Worm (Caenorhabditis elegans) whole organism, young adult: Measurements from ENCODE around the gene Y49E10.16.

ENCODE experiments used
- B0261.1 ChIP-seq: sonication (generic microtip); optimal IDR thresholded peaks from 2 replicates; lab custom pipeline; 2016; ENCODE audit warnings: mild to moderate bottlenecking, missing genetic modification characterization, moderate library complexity, missing compliant biosample characterization
- C06A6.2 ChIP-seq: fragments of 200-800 bp; sonication (Bioruptor generic); conservative IDR thresholded peaks from 2 replicates; pipeline ENCODE4 v1.3.6; 2022; ENCODE audit warnings: missing genetic modification characterization, missing compliant biosample characterization
- F37B4.10 ChIP-seq: fragments of 200-800 bp; sonication (Bioruptor generic); IDR thresholded peaks from 2 replicates; pipeline ENCODE4 v1.3.6; 2022; ENCODE audit warnings: missing genetic modification characterization, missing compliant biosample characterization
- K11D2.4 ChIP-seq: fragments of 200-800 bp; sonication (Bioruptor generic); IDR thresholded peaks from 2 replicates; pipeline ENCODE4 v1.3.6; 2022; ENCODE audit warnings: missing genetic modification reagents, missing genetic modification characterization, missing compliant biosample characterization
- T07F8.4 ChIP-seq: sonication (generic microtip); optimal IDR thresholded peaks from 2 replicates; lab custom pipeline; 2016; ENCODE audit warnings: mild to moderate bottlenecking, missing genetic modification characterization, moderate library complexity, missing compliant biosample characterization
- Y79H2A.3 ChIP-seq: fragments of 200-800 bp; sonication (Bioruptor generic); conservative IDR thresholded peaks from 2 replicates; pipeline ENCODE4 v1.3.6; 2022; ENCODE audit warnings: missing genetic modification reagents, missing genetic modification characterization, missing compliant biosample characterization
- ZK185.1 ChIP-seq: sonication (generic microtip); optimal IDR thresholded peaks from 2 replicates; lab custom pipeline; 2016; ENCODE audit warnings: mild to moderate bottlenecking, missing genetic modification characterization, missing compliant biosample characterization; ENCODE audit not compliant: poor library complexity, severe bottlenecking
- akir-1 ChIP-seq: fragments of 200-800 bp; sonication (Bioruptor generic); optimal IDR thresholded peaks from 2 replicates; lab custom pipeline; 2018; ENCODE audit warnings: mild to moderate bottlenecking, missing genetic modification characterization, moderate library complexity, missing compliant biosample characterization
- ama-1 ChIP-seq, 3 experiments: fragments of 150-350 bp in 1 of 3; sonication (generic microtip) in 2 of 3; optimal IDR thresholded peaks; 2 replicates each; lab custom pipeline; 2014 to 2018; ENCODE audit warnings: missing biosample characterization in 2 of 3, missing genetic modification characterization in 2 of 3, missing genetic modification reagents in 2 of 3
- aptf-3 ChIP-seq: fragments of 200-800 bp; sonication (Bioruptor generic); IDR thresholded peaks from 2 replicates; pipeline ENCODE4 v1.3.6; 2022; ENCODE audit warnings: missing genetic modification characterization, missing compliant biosample characterization
- athp-1 ChIP-seq: sonication (generic microtip); optimal IDR thresholded peaks from 2 replicates; lab custom pipeline; 2017; ENCODE audit warnings: mild to moderate bottlenecking, missing genetic modification characterization, missing compliant biosample characterization
- attf-3 ChIP-seq: fragments of 200-800 bp; sonication (Bioruptor generic); conservative IDR thresholded peaks from 2 replicates; pipeline ENCODE4 v1.3.6; 2022; ENCODE audit warnings: missing genetic modification reagents, missing genetic modification characterization, missing compliant biosample characterization
- attf-5 ChIP-seq: fragments of 200-800 bp; sonication (Bioruptor generic); optimal IDR thresholded peaks from 2 replicates; lab custom pipeline; 2018; ENCODE audit warnings: mild to moderate bottlenecking, missing genetic modification characterization, missing compliant biosample characterization
- attf-6 ChIP-seq: fragments of 200-800 bp; sonication (Bioruptor generic); IDR thresholded peaks from 2 replicates; pipeline ENCODE4 v1.3.6; 2022; ENCODE audit warnings: missing genetic modification reagents, missing genetic modification characterization, missing compliant biosample characterization
- bed-1 ChIP-seq: fragments of 200-800 bp; sonication (Bioruptor generic); IDR thresholded peaks from 2 replicates; pipeline ENCODE4 v1.3.6; 2022; ENCODE audit warnings: missing genetic modification reagents, missing genetic modification characterization, missing compliant biosample characterization
- bed-2 ChIP-seq: fragments of 200-800 bp; sonication (Bioruptor generic); IDR thresholded peaks from 2 replicates; pipeline ENCODE4 v1.3.6; 2022; ENCODE audit warnings: missing genetic modification reagents, missing genetic modification characterization, missing compliant biosample characterization
- ccch-3 ChIP-seq: fragments of 200-800 bp; sonication (Bioruptor generic); optimal IDR thresholded peaks from 2 replicates; lab custom pipeline; 2018; ENCODE audit warnings: mild to moderate bottlenecking, missing genetic modification characterization, missing compliant biosample characterization
- ceh-100 ChIP-seq: fragments of 200-800 bp; sonication (Bioruptor generic); IDR thresholded peaks from 2 replicates; pipeline ENCODE4 v1.3.6; 2022; ENCODE audit warnings: missing genetic modification reagents, missing genetic modification characterization, missing compliant biosample characterization
- ceh-58 ChIP-seq: fragments of 200-800 bp; sonication (Bioruptor generic); IDR thresholded peaks from 2 replicates; pipeline ENCODE4 v1.3.6; 2022; ENCODE audit warnings: missing genetic modification characterization, missing compliant biosample characterization
- ceh-79 ChIP-seq: sonication (generic microtip); optimal IDR thresholded peaks from 2 replicates; lab custom pipeline; 2017; ENCODE audit warnings: mild to moderate bottlenecking, missing genetic modification characterization, missing compliant biosample characterization
- ceh-91 ChIP-seq: fragments of 200-800 bp; sonication (Bioruptor generic); IDR thresholded peaks from 2 replicates; pipeline ENCODE4 v1.3.6; 2022; ENCODE audit warnings: missing genetic modification reagents, missing genetic modification characterization, missing compliant biosample characterization
- dox-1 ChIP-seq: fragments of 200-800 bp; sonication (Bioruptor generic); IDR thresholded peaks from 2 replicates; pipeline ENCODE4 v1.3.6; 2022; ENCODE audit warnings: missing genetic modification reagents, missing genetic modification characterization, missing compliant biosample characterization
- efl-1 ChIP-seq: fragments of 150-350 bp; optimal IDR thresholded peaks from 2 replicates; lab custom pipeline; 2014; ENCODE audit warnings: missing biosample characterization, missing genetic modification reagents, missing genetic modification characterization
- egl-44 ChIP-seq: fragments of 200-800 bp; sonication (Bioruptor generic); IDR thresholded peaks from 2 replicates; pipeline ENCODE4 v1.3.6; 2022; ENCODE audit warnings: missing genetic modification reagents, missing genetic modification characterization, missing compliant biosample characterization
- egrh-3 ChIP-seq: fragments of 200-800 bp; sonication (Bioruptor generic); IDR thresholded peaks from 2 replicates; pipeline ENCODE4 v1.3.6; 2022; ENCODE audit warnings: missing genetic modification reagents, missing genetic modification characterization, missing compliant biosample characterization
- ets-4 ChIP-seq: fragments of 200-800 bp; sonication (Bioruptor generic); optimal IDR thresholded peaks from 2 replicates; lab custom pipeline; 2018; ENCODE audit warnings: mild to moderate bottlenecking, missing genetic modification characterization, missing compliant biosample characterization
- him-1 ChIP-seq: sonication (generic microtip); optimal IDR thresholded peaks from 2 replicates; lab custom pipeline; 2016; ENCODE audit warnings: missing genotype, missing genetic modification reagents, missing genetic modification characterization, missing compliant biosample characterization
- hlh-12 ChIP-seq: sonication (generic microtip); optimal IDR thresholded peaks from 2 replicates; lab custom pipeline; 2016; ENCODE audit warnings: missing genetic modification characterization, missing compliant biosample characterization
- let-607 ChIP-seq, 2 experiments: fragments of 200-800 bp in 1 of 2; sonication (Bioruptor generic) in 1 of 2; sonication (generic microtip) in 1 of 2; optimal IDR thresholded peaks; 2 replicates each; lab custom pipeline; 2016 to 2018; ENCODE audit warnings: mild to moderate bottlenecking in 2 of 2, missing compliant biosample characterization in 2 of 2, missing genetic modification characterization in 2 of 2, moderate library complexity in 2 of 2, missing genotype in 1 of 2
- lin-40 ChIP-seq: sonication (generic microtip); optimal IDR thresholded peaks from 2 replicates; lab custom pipeline; 2016; ENCODE audit warnings: missing genetic modification characterization, mild to moderate bottlenecking, missing compliant biosample characterization, missing genotype, missing genetic modification reagents
- lsy-27 ChIP-seq: sonication (generic microtip); optimal IDR thresholded peaks from 2 replicates; lab custom pipeline; 2017; ENCODE audit warnings: missing genetic modification characterization, mild to moderate bottlenecking, missing compliant biosample characterization, antibody characterized with exemption, missing genotype, borderline replicate concordance; ENCODE audit not compliant: insufficient read depth
- madf-10 ChIP-seq: sonication (generic microtip); optimal IDR thresholded peaks from 2 replicates; lab custom pipeline; 2016; ENCODE audit warnings: mild to moderate bottlenecking, missing genetic modification characterization, missing compliant biosample characterization
- nhr-120 ChIP-seq: fragments of 200-800 bp; sonication (Bioruptor generic); IDR thresholded peaks from 2 replicates; pipeline ENCODE4 v1.3.6; 2022; ENCODE audit warnings: missing genetic modification characterization, missing compliant biosample characterization
- nhr-179 ChIP-seq: sonication (generic microtip); optimal IDR thresholded peaks from 2 replicates; lab custom pipeline; 2016; ENCODE audit warnings: mild to moderate bottlenecking, missing genetic modification characterization, missing compliant biosample characterization
- nhr-27 ChIP-seq: fragments of 200-800 bp; sonication (Bioruptor generic); optimal IDR thresholded peaks from 2 replicates; lab custom pipeline; 2018; ENCODE audit warnings: mild to moderate bottlenecking, missing genetic modification characterization, moderate library complexity, missing compliant biosample characterization
- nhr-80 ChIP-seq: sonication (generic microtip); optimal IDR thresholded peaks from 2 replicates; lab custom pipeline; 2016; ENCODE audit warnings: missing genetic modification characterization, missing compliant biosample characterization
- rpc-1 ChIP-seq, 2 experiments: fragments of 150-350 bp in 1 of 2; sonication (generic microtip) in 1 of 2; optimal IDR thresholded peaks; 2 replicates each; lab custom pipeline; 2014 to 2018; ENCODE audit warnings: missing biosample characterization in 1 of 2, missing genetic modification characterization in 1 of 2, missing genetic modification reagents in 1 of 2, missing genotype in 1 of 2
- sea-2 ChIP-seq: fragments of 200-800 bp; sonication (Bioruptor generic); IDR thresholded peaks from 2 replicates; pipeline ENCODE4 v1.3.6; 2022; ENCODE audit warnings: missing genetic modification characterization, missing compliant biosample characterization
- snpc-3.4 ChIP-seq: sonication (generic microtip); optimal IDR thresholded peaks from 2 replicates; lab custom pipeline; 2017; ENCODE audit warnings: missing genetic modification characterization, mild to moderate bottlenecking, missing compliant biosample characterization, antibody characterized with exemption, moderate library complexity, missing genotype, missing genetic modification reagents
- snpc-4 ChIP-seq, 5 experiments: fragments of 150-350 bp in 1 of 5; sonication (generic microtip) in 4 of 5; optimal IDR thresholded peaks; 2 replicates each; lab custom pipeline; 2014 to 2018; ENCODE audit warnings: missing genetic modification characterization in 5 of 5, missing biosample characterization in 3 of 5, antibody characterized with exemption in 2 of 5, mild to moderate bottlenecking in 2 of 5, missing compliant biosample characterization in 2 of 5, missing genotype in 2 of 5, moderate library complexity in 2 of 5, missing genetic modification reagents in 1 of 5
- tbp1 ChIP-seq: fragments of 200-800 bp; sonication (Bioruptor generic); optimal IDR thresholded peaks from 2 replicates; lab custom pipeline; 2018; ENCODE audit warnings: mild to moderate bottlenecking, missing genetic modification characterization, missing compliant biosample characterization
- ztf-3 ChIP-seq: fragments of 200-800 bp; sonication (Bioruptor generic); optimal IDR thresholded peaks from 2 replicates; lab custom pipeline; 2018; ENCODE audit warnings: mild to moderate bottlenecking, missing genetic modification characterization, missing compliant biosample characterization
- ztf-6 ChIP-seq: fragments of 200-800 bp; sonication (Bioruptor generic); IDR thresholded peaks from 2 replicates; pipeline ENCODE4 v1.3.6; 2022; ENCODE audit warnings: missing genetic modification reagents, missing genetic modification characterization, missing compliant biosample characterization

Gene Y49E10.16

ce11 chrIII:12410304-12410703 is 20.0 kb upstream of the Y49E10.16 start:
- TF ChIP-seq efl-1 (no peak), egl-44 (no peak), him-1 (tag; lab: Kevin White, UChicago) (no peak), K11D2.4 (no peak), madf-10 (tag; lab: Kevin White, UChicago) (no peak), snpc-4 (GFP tag; optimal IDR thresholded peaks at IDR 0.05; lab: Kevin White, UChicago) (no peak), snpc-4 (tag; optimal IDR thresholded peaks at IDR 0.05; lab: Kevin White, UChicago) (no peak), ztf-6 (no peak), ztf-3 (GFP tag; lab: Kevin White, UChicago) (no peak), T07F8.4 (tag; lab: Kevin White, UChicago) (no peak), rpc-1 (optimal IDR thresholded peaks at IDR 0.05; lab: Kevin White, UChicago) (no peak), rpc-1 (tag; optimal IDR thresholded peaks at IDR 0.05; lab: Kevin White, UChicago) (no peak), bed-1 (GFP tag; lab: Robert Waterston, UW) (no peak), ceh-100 (GFP tag; lab: Robert Waterston, UW) (no peak), snpc-3.4 (tag; lab: Kevin White, UChicago) (no peak), bed-2 (no peak), nhr-80 (tag; lab: Kevin White, UChicago) (no peak), ets-4 (GFP tag; lab: Kevin White, UChicago) (no peak), C06A6.2 (GFP tag; lab: Robert Waterston, UW) (no peak)

- TF ChIP-seq nhr-179 (tag; lab: Kevin White, UChicago) (no peak), let-607 (tag; optimal IDR thresholded peaks at IDR 0.05; lab: Kevin White, UChicago) (no peak), ama-1 (optimal IDR thresholded peaks at IDR 0.05; lab: Kevin White, UChicago) (no peak), ama-1 (GFP tag; optimal IDR thresholded peaks at IDR 0.05; lab: Kevin White, UChicago) (no peak), B0261.1 (tag; lab: Kevin White, UChicago) (no peak), sea-2 (no peak)
Observed at ce11 chrIII:12411059-12411458, 19.2 kb upstream of the Y49E10.16 start.

ce11 chrIII:12411668-12412067 is 18.6 kb upstream of the Y49E10.16 start:
- TF ChIP-seq T07F8.4 (tag; lab: Kevin White, UChicago), result no peak
- TF ChIP-seq ccch-3 (GFP tag; lab: Kevin White, UChicago), result no peak
- TF ChIP-seq ceh-58 (GFP tag; lab: Robert Waterston, UW), result no peak
- TF ChIP-seq Y79H2A.3 (GFP tag; lab: Robert Waterston, UW), result no peak
- TF ChIP-seq ceh-100 (GFP tag; lab: Robert Waterston, UW), result no peak
- no peak for TF ChIP-seq aptf-3
- TF ChIP-seq ZK185.1, result no peak
- no peak for TF ChIP-seq dox-1
- TF ChIP-seq akir-1 (GFP tag; lab: Kevin White, UChicago), result no peak
- TF ChIP-seq hlh-12 (tag; lab: Kevin White, UChicago), result no peak

- TF ChIP-seq F37B4.10 (GFP tag; lab: Robert Waterston, UW), result no peak
- TF ChIP-seq lin-40, result no peak
- TF ChIP-seq attf-3, result no peak
- no peak for TF ChIP-seq bed-1 (GFP tag; lab: Robert Waterston, UW)
- no peak for TF ChIP-seq tbp1
- TF ChIP-seq egl-44, result no peak
- no peak for TF ChIP-seq attf-6 (GFP tag; lab: Robert Waterston, UW)
- no peak for TF ChIP-seq ceh-91 (GFP tag; lab: Robert Waterston, UW)
- no peak for TF ChIP-seq dox-1
- no peak for TF ChIP-seq athp-1 (tag; lab: Kevin White, UChicago)
- no peak for TF ChIP-seq K11D2.4
- no peak for TF ChIP-seq egrh-3 (GFP tag; lab: Robert Waterston, UW)
- TF ChIP-seq attf-5, result no peak
- no peak for TF ChIP-seq nhr-120
- TF ChIP-seq nhr-27, result no peak
- no peak for TF ChIP-seq lsy-27 (tag; lab: Kevin White, UChicago)
- TF ChIP-seq ceh-79 (tag; lab: Kevin White, UChicago), result no peak
- no peak for TF ChIP-seq B0261.1 (tag; lab: Kevin White, UChicago)
- TF ChIP-seq, all 124 proteins: peak for 0
Observed at ce11 chrIII:12414533-12414932, 15.8 kb upstream of the Y49E10.16 start.
